Worm (Caenorhabditis elegans) whole organism, L4 larva: ENCODE data around the gene C27A7.9.

Experiments used
- ama-1 ChIP-seq: fragments of 150-350 bp; optimal IDR thresholded peaks from 2 replicates; lab custom pipeline; 2014; ENCODE audit warnings: inconsistent platforms, mixed read lengths
- ceh-82 ChIP-seq: sonication (generic microtip); optimal IDR thresholded peaks from 2 replicates; lab custom pipeline; 2017; ENCODE audit warnings: missing biosample characterization, missing genetic modification characterization
- spr-3 ChIP-seq: fragments of 200-800 bp; sonication (Bioruptor generic); optimal IDR thresholded peaks from 2 replicates; lab custom pipeline; 2018; ENCODE audit warnings: mild to moderate bottlenecking, missing genetic modification characterization, missing compliant biosample characterization

ce11 chrV:12140625-12141024 is 13.8 kb downstream of the C27A7.9 start, which contains the start of gene C27A7.3:
- no peak for TF ChIP-seq ceh-82
- TF ChIP-seq spr-3 (GFP tag; lab: Kevin White, UChicago), result no peak
- no peak for TF ChIP-seq ama-1
